Fruit fly (Drosophila melanogaster): ENCODE data around the gene eIF2beta.

The eIF2beta gene

dm6 chr3L:12495312-12495725 is 31.2 kb downstream of the eIF2beta start (continued):
- TF ChIP-seq CG13624 (GFP tag; optimal IDR thresholded peaks at IDR 0.05), result no peak
- no peak for TF ChIP-seq disco-r (GFP tag; optimal IDR thresholded peaks at IDR 0.05)
- TF ChIP-seq zfh1 (GFP tag; IDR thresholded peaks at IDR 0.05), result no peak
- TF ChIP-seq pan (optimal IDR thresholded peaks at IDR 0.05), result no peak
- TF ChIP-seq pan (GFP tag; optimal IDR thresholded peaks at IDR 0.05 in 1 of 2, IDR thresholded peaks at IDR 0.05 in 1 of 2), result peak in 1 of 2 experiments; percentile 22
- TF ChIP-seq pnt (GFP tag; optimal IDR thresholded peaks at IDR 0.05), result no peak
- no peak for TF ChIP-seq CG2199 (GFP tag; IDR thresholded peaks at IDR 0.05)
- no peak for TF ChIP-seq tup (GFP tag; optimal IDR thresholded peaks at IDR 0.05)
- TF ChIP-seq trem (tag; optimal IDR thresholded peaks at IDR 0.05), result no peak
- peak; percentile 36 for TF ChIP-seq Xbp1 (GFP tag; optimal IDR thresholded peaks at IDR 0.05)
- TF ChIP-seq CG2712 (tag; optimal IDR thresholded peaks at IDR 0.05), result peak; percentile 59
- peak; percentile 71 for TF ChIP-seq lbe (GFP tag; optimal IDR thresholded peaks at IDR 0.05)
- peak; percentile 13 for TF ChIP-seq CG10147 (GFP tag; optimal IDR thresholded peaks at IDR 0.05)
- no peak for TF ChIP-seq CG10462 (GFP tag; optimal IDR thresholded peaks at IDR 0.05)
- peak; percentile 27 for TF ChIP-seq CG5180 (GFP tag; optimal IDR thresholded peaks at IDR 0.05)
- peak; percentile 65 for TF ChIP-seq sens (GFP tag)
- TF ChIP-seq dati (GFP tag; IDR thresholded peaks at IDR 0.05), result no peak
- no peak for TF ChIP-seq kni (GFP tag; optimal IDR thresholded peaks at IDR 0.05)
- no peak for TF ChIP-seq CG4424 (GFP tag; optimal IDR thresholded peaks at IDR 0.05)
- TF ChIP-seq gt (GFP tag; IDR thresholded peaks at IDR 0.05), result no peak
- peak; percentile 46 for TF ChIP-seq CG17829 (tag; optimal IDR thresholded peaks at IDR 0.05)
- TF ChIP-seq ATbp (GFP tag; optimal IDR thresholded peaks at IDR 0.05), result peak; percentile 24
- TF ChIP-seq CG10959 (GFP tag; IDR thresholded peaks at IDR 0.05), result no peak
- no peak for TF ChIP-seq gsb (GFP tag; IDR thresholded peaks at IDR 0.05)
- TF ChIP-seq CG9437 (GFP tag; optimal IDR thresholded peaks at IDR 0.05), result peak; percentile 39
- TF ChIP-seq Gug (GFP tag; IDR thresholded peaks at IDR 0.05), result no peak
- TF ChIP-seq CG9876 (GFP tag; optimal IDR thresholded peaks at IDR 0.05), result no peak
- no peak for TF ChIP-seq croc (GFP tag; conservative IDR thresholded peaks at IDR 0.05)
- TF ChIP-seq CG13296 (GFP tag; optimal IDR thresholded peaks at IDR 0.05), result peak; percentile 51
- TF ChIP-seq pho (GFP tag; optimal IDR thresholded peaks at IDR 0.05), result no peak
- TF ChIP-seq caup (GFP tag; optimal IDR thresholded peaks at IDR 0.05; ENCODE audit: severe bottlenecking), result peak; percentile 11
- no peak for TF ChIP-seq gro (GFP tag; optimal IDR thresholded peaks at IDR 0.05)
- TF ChIP-seq unc-4 (GFP tag; IDR thresholded peaks at IDR 0.05; ENCODE audit: partially characterized antibody), result no peak
- TF ChIP-seq hkb (optimal IDR thresholded peaks at IDR 0.05), result no peak
- TF ChIP-seq hkb (GFP tag; IDR thresholded peaks at IDR 0.05), result peak; percentile 39; the same call in 1 of the 2 replicates
- TF ChIP-seq tx (GFP tag; optimal IDR thresholded peaks at IDR 0.05), result no peak
- no peak for TF ChIP-seq CG3995 (GFP tag; optimal IDR thresholded peaks at IDR 0.05)
- TF ChIP-seq CG42726 (GFP tag; IDR thresholded peaks at IDR 0.05; ENCODE audit: partially characterized antibody), result no peak
- peak; percentile 25 for TF ChIP-seq CG30431 (GFP tag; optimal IDR thresholded peaks at IDR 0.05)
- peak; percentile 24 for TF ChIP-seq CG14710 (tag; optimal IDR thresholded peaks at IDR 0.05)
- TF ChIP-seq cad (GFP tag; optimal IDR thresholded peaks at IDR 0.05), result no peak
- TF ChIP-seq CG5953 (GFP tag; IDR thresholded peaks at IDR 0.05), result no peak
- no peak for TF ChIP-seq ems (GFP tag; optimal IDR thresholded peaks at IDR 0.05)
- TF ChIP-seq usp (GFP tag; optimal IDR thresholded peaks at IDR 0.05), result no peak
- no peak for TF ChIP-seq CG14860 (GFP tag; IDR thresholded peaks at IDR 0.05; ENCODE audit: partially characterized antibody)
- TF ChIP-seq sc (optimal IDR thresholded peaks at IDR 0.05), result no peak
- TF ChIP-seq sc (GFP tag; optimal IDR thresholded peaks at IDR 0.05), result no peak
- TF ChIP-seq Hand (GFP tag; optimal IDR thresholded peaks at IDR 0.05), result no peak
- no peak for TF ChIP-seq CG1832 (GFP tag; optimal IDR thresholded peaks at IDR 0.05)
- peak; percentile 53 for TF ChIP-seq Meics (GFP tag; optimal IDR thresholded peaks at IDR 0.05)
- TF ChIP-seq hbn (GFP tag; IDR thresholded peaks at IDR 0.05; ENCODE audit: partially characterized antibody), result no peak
- TF ChIP-seq NFAT (GFP tag; IDR thresholded peaks at IDR 0.05), result no peak
- no peak for TF ChIP-seq Awh (GFP tag; IDR thresholded peaks at IDR 0.05)
